Fruit fly (Drosophila melanogaster) whole organism, wandering third instar larva: ENCODE data around the gene CG43083.
A peak's percentile ranks its signal among the peaks of the same experiment; 100 is the strongest.

Source experiments
- Abd-B ChIP-seq: fragments of >200 bp; optimal IDR thresholded peaks from 2 replicates; lab custom pipeline; 2017; ENCODE audit warnings: missing biosample characterization, missing genetic modification characterization
- CrebA ChIP-seq: fragments of 200-800 bp; sonication (Bioruptor generic); optimal IDR thresholded peaks from 2 replicates; lab custom pipeline; 2016; ENCODE audit warnings: missing biosample characterization, mild to moderate bottlenecking, missing genetic modification characterization, borderline replicate concordance
- Dfd ChIP-seq: fragments of >200 bp; optimal IDR thresholded peaks from 2 replicates; lab custom pipeline; 2017; ENCODE audit warnings: missing biosample characterization, missing genetic modification characterization
- Dif ChIP-seq: fragments of 200-275, 200-300 bp; sonication (Bioruptor generic); optimal IDR thresholded peaks from 2 replicates; lab custom pipeline; 2018; ENCODE audit warnings: missing biosample characterization, missing genetic modification characterization; ENCODE audit not compliant: partially characterized antibody
- GATAd ChIP-seq: sonication (Bioruptor generic); optimal IDR thresholded peaks from 2 replicates; lab custom pipeline; 2016; ENCODE audit warnings: missing biosample characterization, missing genetic modification characterization
- HLH106 ChIP-seq: fragments of 200-800 bp; optimal IDR thresholded peaks from 3 replicates; lab custom pipeline; 2019; ENCODE audit warnings: missing biosample characterization, mild to moderate bottlenecking, missing genetic modification characterization, moderate library complexity
- Hnf4 ChIP-seq: fragments of 200-800 bp; sonication (Bioruptor generic); optimal IDR thresholded peaks from 2 replicates; lab custom pipeline; 2016; ENCODE audit warnings: missing biosample characterization, mild to moderate bottlenecking, missing genetic modification characterization
- Hr78 ChIP-seq: fragments of >200 bp; optimal IDR thresholded peaks from 2 replicates; lab custom pipeline; 2017; ENCODE audit warnings: missing biosample characterization, missing genetic modification characterization
- Jra ChIP-seq: sonication (Bioruptor generic); optimal IDR thresholded peaks from 2 replicates; lab custom pipeline; 2016; ENCODE audit warnings: missing biosample characterization, missing genetic modification characterization
- Mio ChIP-seq: sonication (Bioruptor generic); optimal IDR thresholded peaks from 2 replicates; lab custom pipeline; 2016; ENCODE audit warnings: missing biosample characterization, missing genetic modification characterization
- Myc ChIP-seq: fragments of >200 bp; optimal IDR thresholded peaks from 2 replicates; lab custom pipeline; 2017
- N ChIP-seq: fragments of >200 bp; optimal IDR thresholded peaks from 2 replicates; lab custom pipeline; 2018; ENCODE audit warnings: missing biosample characterization, missing external identifiers, missing genetic modification characterization
- OdsH ChIP-seq: fragments of 200-800 bp; sonication (Bioruptor generic); optimal IDR thresholded peaks from 2 replicates; lab custom pipeline; 2016; ENCODE audit warnings: missing biosample characterization, mild to moderate bottlenecking, missing genetic modification characterization
- Rel ChIP-seq, 2 experiments: fragments of 200-800 bp; sonication (Bioruptor generic) in 1 of 2; optimal IDR thresholded peaks; 2 replicates in 1 of 2; 3 replicates in 1 of 2; lab custom pipeline; 2016 to 2019; ENCODE audit warnings: mild to moderate bottlenecking in 2 of 2, missing biosample characterization in 2 of 2, missing genetic modification characterization in 2 of 2, moderate library complexity in 1 of 2
- Sp1 ChIP-seq: fragments of 200-800 bp; sonication (Bioruptor generic); optimal IDR thresholded peaks from 3 replicates; lab custom pipeline; 2019; ENCODE audit warnings: missing biosample characterization, mild to moderate bottlenecking, missing genetic modification characterization, moderate library complexity
- Vsx2 ChIP-seq: fragments of 200-300, 225-300 bp; sonication (Bioruptor generic); optimal IDR thresholded peaks from 2 replicates; lab custom pipeline; 2018; ENCODE audit warnings: missing biosample characterization, missing genetic modification characterization; ENCODE audit not compliant: partially characterized antibody
- br ChIP-seq: fragments of 200-800 bp; sonication (Bioruptor generic); optimal IDR thresholded peaks from 2 replicates; lab custom pipeline; 2016; ENCODE audit warnings: missing biosample characterization, missing genetic modification characterization
- dmrt93B ChIP-seq: fragments of 200-800 bp; sonication (Bioruptor generic); optimal IDR thresholded peaks from 2 replicates; lab custom pipeline; 2018; ENCODE audit warnings: missing biosample characterization, mild to moderate bottlenecking, missing genetic modification characterization
- ey ChIP-seq: fragments of 200-800 bp; sonication (Bioruptor generic); optimal IDR thresholded peaks from 2 replicates; lab custom pipeline; 2016; ENCODE audit warnings: missing biosample characterization, missing genetic modification characterization
- foxo ChIP-seq, 2 experiments: fragments of 200-800 bp; sonication (Bioruptor generic); optimal IDR thresholded peaks; 2 replicates in 1 of 2; 3 replicates in 1 of 2; lab custom pipeline; 2016 to 2017; ENCODE audit warnings: missing biosample characterization in 2 of 2, missing genetic modification characterization in 2 of 2
- fru ChIP-seq: fragments of 200-800 bp; sonication (Bioruptor generic); optimal IDR thresholded peaks from 3 replicates; lab custom pipeline; 2016; ENCODE audit warnings: missing biosample characterization, mild to moderate bottlenecking, missing genetic modification characterization
- h ChIP-seq: fragments of 200-800 bp; sonication (Bioruptor generic); optimal IDR thresholded peaks from 3 replicates; lab custom pipeline; 2016; ENCODE audit warnings: missing biosample characterization, mild to moderate bottlenecking, missing genetic modification characterization
- jim ChIP-seq: fragments of 175-275, 200-325 bp; sonication (Bioruptor generic); optimal IDR thresholded peaks from 2 replicates; lab custom pipeline; 2016; ENCODE audit warnings: missing biosample characterization, mild to moderate bottlenecking, missing genetic modification characterization
- lola ChIP-seq: fragments of >200 bp; optimal IDR thresholded peaks from 2 replicates; lab custom pipeline; 2017; ENCODE audit warnings: missing biosample characterization, missing genetic modification characterization
- pan ChIP-seq: fragments of >200 bp; optimal IDR thresholded peaks from 2 replicates; lab custom pipeline; 2017
- psq ChIP-seq: fragments of 200-800 bp; sonication (Bioruptor generic); optimal IDR thresholded peaks from 3 replicates; lab custom pipeline; 2017; ENCODE audit warnings: missing biosample characterization, mild to moderate bottlenecking, missing genetic modification characterization, moderate library complexity
- rgr ChIP-seq: fragments of 200-800 bp; sonication (Bioruptor generic); optimal IDR thresholded peaks from 3 replicates; lab custom pipeline; 2016; ENCODE audit warnings: missing biosample characterization, mild to moderate bottlenecking, missing genetic modification characterization
- sage ChIP-seq: fragments of 200-800 bp; sonication (Bioruptor generic); optimal IDR thresholded peaks from 2 replicates; lab custom pipeline; 2016; ENCODE audit warnings: missing biosample characterization, mild to moderate bottlenecking, missing genetic modification characterization
- sv ChIP-seq: fragments of 200-800 bp; sonication (Bioruptor generic); optimal IDR thresholded peaks from 3 replicates; lab custom pipeline; 2016; ENCODE audit warnings: missing biosample characterization, missing genetic modification characterization
- usp ChIP-seq: fragments of >200 bp; optimal IDR thresholded peaks from 2 replicates; lab custom pipeline; 2017; ENCODE audit warnings: missing biosample characterization, missing genetic modification characterization
- woc ChIP-seq: sonication (Bioruptor generic); optimal IDR thresholded peaks from 2 replicates; lab custom pipeline; 2016; ENCODE audit warnings: missing biosample characterization, mild to moderate bottlenecking, missing genetic modification characterization

The CG43083 gene

DNA sequence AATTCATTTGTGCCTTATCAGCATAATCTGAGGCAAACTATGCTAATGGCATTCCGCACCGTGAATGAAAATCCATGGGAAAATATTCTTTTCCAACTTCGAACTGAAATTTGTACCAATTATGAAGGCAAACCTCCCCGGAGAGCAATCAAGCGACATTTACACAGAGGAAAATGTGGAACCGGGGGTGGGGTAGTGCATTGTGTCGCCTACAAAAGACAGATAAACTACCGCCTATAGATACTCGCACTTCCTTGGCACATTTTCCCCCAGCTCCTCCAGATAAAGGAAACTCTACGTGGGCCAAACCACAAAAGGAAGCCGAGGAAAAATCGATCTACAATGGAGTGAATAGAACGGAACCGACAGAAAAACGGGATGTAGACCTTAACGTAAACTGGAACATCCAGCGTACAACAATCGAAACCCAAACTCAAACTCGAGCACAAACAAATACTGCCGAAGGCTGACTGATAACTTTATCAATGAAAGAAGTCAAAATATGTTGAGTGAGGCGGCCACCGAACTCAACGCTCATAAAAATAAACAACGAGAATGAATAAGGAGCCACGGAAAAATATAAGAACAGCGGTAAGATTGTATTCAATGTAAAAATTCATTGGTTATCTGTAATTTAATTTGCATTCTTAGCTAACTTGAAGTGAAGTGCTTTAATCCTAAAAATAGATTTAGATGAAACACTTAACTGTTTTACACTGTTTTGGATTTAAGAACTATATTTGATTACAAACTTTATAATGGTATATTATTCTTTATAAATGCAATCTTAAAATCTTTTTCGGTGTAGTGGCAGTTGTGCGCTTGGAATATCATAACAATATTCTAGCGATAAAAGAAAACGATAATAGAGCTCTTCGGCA, 42.6 kb downstream of the CG43083 start:
- no peak for TF ChIP-seq CrebA (GFP tag; lab: Kevin White, UChicago)
- no peak for TF ChIP-seq Hr78 (GFP tag; lab: Kevin White, UChicago)
- no peak for TF ChIP-seq Hnf4
- no peak for TF ChIP-seq Myc
- TF ChIP-seq Vsx2 (GFP tag; lab: Kevin White, UChicago): no peak
- no peak for TF ChIP-seq Dfd (GFP tag; lab: Kevin White, UChicago)
- TF ChIP-seq sage (GFP tag; lab: Kevin White, UChicago): no peak
- TF ChIP-seq ey (GFP tag; lab: Kevin White, UChicago): no peak
- TF ChIP-seq HLH106: peak; percentile 15
- no peak for TF ChIP-seq pan
- no peak for TF ChIP-seq GATAd (GFP tag; lab: Kevin White, UChicago)
- no peak for TF ChIP-seq sv (GFP tag; lab: Kevin White, UChicago)
- no peak for TF ChIP-seq br
- TF ChIP-seq Dif (GFP tag; lab: Kevin White, UChicago): no peak
- TF ChIP-seq dmrt93B: no peak
- TF ChIP-seq fru: peak; percentile 13
- TF ChIP-seq rgr (GFP tag; lab: Kevin White, UChicago): no peak
- peak in 1 of 2 experiments; percentile 26 for TF ChIP-seq foxo (GFP tag; optimal IDR thresholded peaks at IDR 0.05; lab: Kevin White, UChicago)
- TF ChIP-seq jim: no peak
- TF ChIP-seq Mio: no peak
- TF ChIP-seq psq: no peak

dm6 chr3L:15691968-15692367, 43.6 kb downstream of the CG43083 start, which contains the start of gene CG34451:
TSS of gene CG34451 (minus strand) at chr3L:15692068.
- TF ChIP-seq Dfd (GFP tag; lab: Kevin White, UChicago) (no peak), Mio (no peak), sage (GFP tag; lab: Kevin White, UChicago) (no peak), Vsx2 (GFP tag; lab: Kevin White, UChicago) (no peak), fru (no peak), OdsH (no peak), usp (GFP tag; lab: Kevin White, UChicago) (no peak)

dm6 chr3L:15692388-15692787, 44.0 kb downstream of the CG43083 start:
- TF ChIP-seq CrebA (GFP tag; lab: Kevin White, UChicago) (no peak), h (GFP tag; lab: Kevin White, UChicago) (no peak), sv (GFP tag; lab: Kevin White, UChicago) (no peak), jim (no peak), woc (GFP tag; lab: Kevin White, UChicago) (no peak), br (no peak), fru (no peak), Hr78 (GFP tag; lab: Kevin White, UChicago) (no peak), Jra (GFP tag; lab: Kevin White, UChicago) (no peak), lola (no peak), HLH106 (no peak), ey (GFP tag; lab: Kevin White, UChicago) (no peak), OdsH (no peak), Mio (no peak), Rel (GFP tag; optimal IDR thresholded peaks at IDR 0.05; lab: Kevin White, UChicago) (no peak), Rel (tag; optimal IDR thresholded peaks at IDR 0.05; lab: Kevin White, UChicago) (no peak), foxo (GFP tag; optimal IDR thresholded peaks at IDR 0.05; lab: Kevin White, UChicago) (no peak), GATAd (GFP tag; lab: Kevin White, UChicago) (no peak), N (GFP tag; lab: Kevin White, UChicago) (no peak)

- no peak for TF ChIP-seq Sp1 (GFP tag; lab: Kevin White, UChicago)
- no peak for TF ChIP-seq Jra (GFP tag; lab: Kevin White, UChicago)
- no peak for TF ChIP-seq dmrt93B
- TF ChIP-seq psq: peak; percentile 28
- TF ChIP-seq h (GFP tag; lab: Kevin White, UChicago): no peak
- TF ChIP-seq Abd-B: no peak
Measured at dm6 chr3L:15692794-15693532, 44.6 kb downstream of the CG43083 start.
